Worm (Caenorhabditis elegans): ENCODE measurements around the gene F11C1.7.

The F11C1.7 gene

ce11 chrX:13011897-13012296, 22.8 kb downstream of the F11C1.7 start:
- no peak for TF ChIP-seq ets-4 (GFP tag; optimal IDR thresholded peaks at IDR 0.05)
- TF ChIP-seq ztf-28 (GFP tag; IDR thresholded peaks at IDR 0.05): no peak
- TF ChIP-seq snpc-4 (GFP tag; optimal IDR thresholded peaks at IDR 0.05): no peak
- no peak for TF ChIP-seq snpc-4 (tag; optimal IDR thresholded peaks at IDR 0.05)
- TF ChIP-seq egrh-3 (GFP tag; IDR thresholded peaks at IDR 0.05): no peak
- no peak for TF ChIP-seq fkh-3 (tag; optimal IDR thresholded peaks at IDR 0.05)
- TF ChIP-seq bed-2 (GFP tag; IDR thresholded peaks at IDR 0.05): no peak
- no peak for TF ChIP-seq atf-7 (tag; optimal IDR thresholded peaks at IDR 0.05)
- TF ChIP-seq ztf-18 (tag; optimal IDR thresholded peaks at IDR 0.05): no peak
- TF ChIP-seq hlh-26 (GFP tag; conservative IDR thresholded peaks at IDR 0.05): no peak
- TF ChIP-seq ama-1 (optimal IDR thresholded peaks at IDR 0.05): no peak
- TF ChIP-seq ama-1 (GFP tag; optimal IDR thresholded peaks at IDR 0.05): no peak
- TF ChIP-seq mel-28 (tag; optimal IDR thresholded peaks at IDR 0.05; ENCODE audit: borderline replicate concordance): no peak
- TF ChIP-seq aptf-2 (GFP tag; conservative IDR thresholded peaks at IDR 0.05): no peak
- TF ChIP-seq him-1 (tag; optimal IDR thresholded peaks at IDR 0.05): no peak
- no peak for TF ChIP-seq tbp1 (GFP tag; optimal IDR thresholded peaks at IDR 0.05)
- TF ChIP-seq D2030.7 (GFP tag; IDR thresholded peaks at IDR 0.05): no peak
- TF ChIP-seq efl-1 (GFP tag; optimal IDR thresholded peaks at IDR 0.05): no peak
- no peak for TF ChIP-seq T26A5.8 (tag; optimal IDR thresholded peaks at IDR 0.05)
- TF ChIP-seq snpc-1.3 (tag; optimal IDR thresholded peaks at IDR 0.05; ENCODE audit: insufficient read depth): no peak
- TF ChIP-seq lin-35 (GFP tag; optimal IDR thresholded peaks at IDR 0.05): no peak

DNA sequence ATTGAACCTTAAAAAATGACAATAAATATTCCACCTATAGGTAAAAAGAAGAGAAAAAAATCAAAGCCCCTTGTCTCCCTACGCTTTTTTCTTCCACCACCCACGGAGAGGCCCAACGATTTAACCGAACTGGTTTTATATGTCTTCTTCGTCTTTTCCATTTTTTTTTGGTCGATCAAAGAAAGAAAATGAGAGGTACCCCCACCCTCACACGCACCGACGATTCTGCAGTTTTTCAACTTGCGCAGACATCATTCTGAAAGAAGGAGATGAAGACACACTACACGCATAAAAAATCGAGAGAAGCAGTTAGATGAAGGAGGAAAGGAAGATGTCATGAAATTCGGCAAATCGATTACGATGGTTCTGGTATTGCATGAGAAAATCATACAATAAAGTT, 25.2 kb downstream of the F11C1.7 start:
- TF ChIP-seq pha-4 (tag; optimal IDR thresholded peaks at IDR 0.05) (no peak), hrde-1 (tag; optimal IDR thresholded peaks at IDR 0.05; ENCODE audit: borderline replicate concordance) (no peak), akir-1 (GFP tag; optimal IDR thresholded peaks at IDR 0.05) (no peak), unc-62 (GFP tag; optimal IDR thresholded peaks at IDR 0.05) (no peak)

- TF ChIP-seq rpc-1 (optimal IDR thresholded peaks at IDR 0.05) (no peak), rpc-1 (tag; optimal IDR thresholded peaks at IDR 0.05) (no peak), repo-1 (tag; optimal IDR thresholded peaks at IDR 0.05) (no peak), atf-7 (tag; optimal IDR thresholded peaks at IDR 0.05) (no peak), aptf-3 (GFP tag; IDR thresholded peaks at IDR 0.05) (no peak), him-1 (tag; optimal IDR thresholded peaks at IDR 0.05) (no peak), F10E7.11 (tag; optimal IDR thresholded peaks at IDR 0.05) (no peak), dox-1 (GFP tag; IDR thresholded peaks at IDR 0.05) (no peak), tbx-9 (tag; optimal IDR thresholded peaks at IDR 0.05; ENCODE audit: borderline replicate concordance) (no peak), ztf-6 (GFP tag; IDR thresholded peaks at IDR 0.05) (no peak), F23B12.7 (tag; optimal IDR thresholded peaks at IDR 0.05; ENCODE audit: insufficient read depth) (no peak), dpl-1 (GFP tag; optimal IDR thresholded peaks at IDR 0.05) (no peak), chd-7 (tag; optimal IDR thresholded peaks at IDR 0.05) (no peak), ztf-28 (GFP tag; IDR thresholded peaks at IDR 0.05) (no peak), somi-1 (GFP tag; optimal IDR thresholded peaks at IDR 0.05) (no peak), egl-18 (GFP tag; IDR thresholded peaks at IDR 0.05) (no peak), Y53G8AR.9 (GFP tag; conservative IDR thresholded peaks at IDR 0.05) (no peak), D2030.7 (GFP tag; IDR thresholded peaks at IDR 0.05) (no peak)
These were observed 27.1 kb downstream of the F11C1.7 start for ce11 chrX:13016290-13016689.

All from whole organism, young adult.